Worm (Caenorhabditis elegans) whole organism, L4 larva: Measurements from ENCODE around the gene odd-1.

Source experiments
- D1046.2 ChIP-seq: fragments of 200-800 bp; sonication (Bioruptor generic); IDR thresholded peaks from 2 replicates; pipeline ENCODE4 v1.3.6; 2022; ENCODE audit warnings: missing genetic modification characterization, missing compliant biosample characterization
- T26A8.4 ChIP-seq: fragments of 200-800 bp; sonication (Bioruptor generic); IDR thresholded peaks from 2 replicates; pipeline ENCODE4 v1.3.6; 2022; ENCODE audit warnings: missing genetic modification characterization, missing compliant biosample characterization
- Y105C5A.15 ChIP-seq: fragments of 200-800 bp; sonication (Bioruptor generic); IDR thresholded peaks from 2 replicates; pipeline ENCODE4 v1.3.6; 2022; ENCODE audit warnings: missing genetic modification characterization, missing compliant biosample characterization
- Y75B8A.6 ChIP-seq: fragments of 200-800 bp; sonication (Bioruptor generic); IDR thresholded peaks from 2 replicates; pipeline ENCODE4 v1.3.6; 2022; ENCODE audit warnings: missing genetic modification reagents, missing genetic modification characterization, missing compliant biosample characterization
- aha-1 ChIP-seq: fragments of 150-350 bp; peaks from one replicate; lab custom pipeline; 2014; ENCODE audit warnings: missing biosample characterization, missing genetic modification characterization
- aly-2 ChIP-seq: sonication (generic microtip); optimal IDR thresholded peaks from 2 replicates; lab custom pipeline; 2018; ENCODE audit warnings: missing biosample characterization, missing genetic modification characterization
- attf-4 ChIP-seq: sonication (generic microtip); optimal IDR thresholded peaks from 3 replicates; lab custom pipeline; 2017; ENCODE audit warnings: missing biosample characterization, missing genetic modification characterization
- ceh-32 ChIP-seq: sonication (generic microtip); optimal IDR thresholded peaks from 2 replicates; lab custom pipeline; 2016; ENCODE audit warnings: mild to moderate bottlenecking, missing genetic modification characterization, missing compliant biosample characterization; ENCODE audit not compliant: poor library complexity
- ces-1 ChIP-seq: fragments of 150-350 bp; sonication (generic microtip); optimal IDR thresholded peaks from 4 replicates; lab custom pipeline; 2014; ENCODE audit warnings: missing biosample characterization, missing genetic modification reagents, missing genetic modification characterization
- ctbp-1 ChIP-seq: fragments of 200-800 bp; sonication (Bioruptor generic); IDR thresholded peaks from 2 replicates; pipeline ENCODE4 v1.3.6; 2022; ENCODE audit warnings: missing genetic modification reagents, missing genetic modification characterization, missing compliant biosample characterization
- daf-12 ChIP-seq: fragments of 150-350 bp; optimal IDR thresholded peaks from 2 replicates; lab custom pipeline; 2014; ENCODE audit warnings: missing biosample characterization, missing genetic modification reagents, missing genetic modification characterization
- daf-16 ChIP-seq, 3 experiments: sonication (generic microtip); optimal IDR thresholded peaks; 2 replicates each; lab custom pipeline; 2016 to 2017; ENCODE audit warnings: missing genetic modification characterization in 3 of 3, missing genetic modification reagents in 3 of 3, mild to moderate bottlenecking in 2 of 3, missing compliant biosample characterization in 2 of 3, missing biosample characterization in 1 of 3, moderate library complexity in 1 of 3
- daf-8 ChIP-seq: fragments of 200-800 bp; sonication (Bioruptor generic); IDR thresholded peaks from 2 replicates; pipeline ENCODE4 v1.3.6; 2022; ENCODE audit warnings: missing genetic modification characterization, missing compliant biosample characterization
- dmd-8 ChIP-seq: fragments of 200-800 bp; sonication (Bioruptor generic); IDR thresholded peaks from 2 replicates; pipeline ENCODE4 v1.3.6; 2022; ENCODE audit warnings: missing genetic modification characterization, missing compliant biosample characterization
- dpl-1 ChIP-seq: fragments of 150-350 bp; optimal IDR thresholded peaks from 2 replicates; lab custom pipeline; 2014; ENCODE audit warnings: missing biosample characterization, missing genetic modification reagents, missing genetic modification characterization
- hif-1 ChIP-seq, 2 experiments: sonication (generic microtip); optimal IDR thresholded peaks; 2 replicates each; lab custom pipeline; 2016 to 2017; ENCODE audit warnings: missing compliant biosample characterization in 2 of 2, missing genetic modification characterization in 2 of 2, missing genetic modification reagents in 2 of 2, missing genotype in 2 of 2, mild to moderate bottlenecking in 1 of 2
- hlh-30 ChIP-seq: sonication (generic microtip); optimal IDR thresholded peaks from 2 replicates; lab custom pipeline; 2017; ENCODE audit warnings: antibody characterized with exemption, mild to moderate bottlenecking, missing genetic modification characterization, missing compliant biosample characterization; ENCODE audit not compliant: insufficient read depth
- jun-1 ChIP-seq: fragments of 150-350 bp; optimal IDR thresholded peaks from 2 replicates; lab custom pipeline; 2014; ENCODE audit warnings: missing biosample characterization, missing genetic modification reagents, missing genetic modification characterization
- lin-39 ChIP-seq: fragments of 150-350 bp; optimal IDR thresholded peaks from 2 replicates; lab custom pipeline; 2014; ENCODE audit warnings: missing biosample characterization, missing genetic modification reagents, missing genetic modification characterization
- mep-1 ChIP-seq: fragments of 150-350 bp; sonication (generic microtip); optimal IDR thresholded peaks from 3 replicates; lab custom pipeline; 2014; ENCODE audit warnings: missing biosample characterization, missing genetic modification characterization
- mes-2 ChIP-seq: sonication (generic microtip); optimal IDR thresholded peaks from 2 replicates; lab custom pipeline; 2016; ENCODE audit warnings: missing genotype, mild to moderate bottlenecking, missing genetic modification characterization, missing compliant biosample characterization; ENCODE audit not compliant: poor library complexity, severe bottlenecking
- nhr-25 ChIP-seq: sonication (generic microtip); optimal IDR thresholded peaks from 2 replicates; lab custom pipeline; 2017; ENCODE audit warnings: missing genetic modification characterization, mild to moderate bottlenecking, missing compliant biosample characterization, antibody characterized with exemption, moderate library complexity, borderline replicate concordance; ENCODE audit not compliant: insufficient read depth
- nhr-6 ChIP-seq: fragments of 150-350 bp; optimal IDR thresholded peaks from 2 replicates; lab custom pipeline; 2014; ENCODE audit warnings: missing biosample characterization, missing genetic modification characterization
- nhr-77 ChIP-seq: fragments of 150-350 bp; optimal IDR thresholded peaks from 2 replicates; lab custom pipeline; 2014; ENCODE audit warnings: missing biosample characterization, missing genetic modification characterization
- pha-4 ChIP-seq, 2 experiments: fragments of 150-350 bp in 1 of 2; fragments of 200-800 bp in 1 of 2; sonication (Bioruptor generic) in 1 of 2; IDR thresholded peaks in 1 of 2; optimal IDR thresholded peaks in 1 of 2; 2 replicates each; pipeline versions ENCODE4 v1.3.6 to Lab custom; 2014 to 2022; ENCODE audit warnings: missing genetic modification characterization in 2 of 2, missing genetic modification reagents in 2 of 2, missing biosample characterization in 1 of 2, missing compliant biosample characterization in 1 of 2
- rbr-2 ChIP-seq: sonication (generic microtip); optimal IDR thresholded peaks from 2 replicates; lab custom pipeline; 2016; ENCODE audit warnings: missing genotype, missing genetic modification characterization, missing compliant biosample characterization
- skn-1 ChIP-seq: fragments of 150-350 bp; optimal IDR thresholded peaks from 2 replicates; lab custom pipeline; 2014; ENCODE audit warnings: missing biosample characterization, missing genetic modification characterization
- unc-39 ChIP-seq: sonication (generic microtip); optimal IDR thresholded peaks from 2 replicates; lab custom pipeline; 2017; ENCODE audit warnings: missing biosample characterization, missing genetic modification characterization
- unc-62 ChIP-seq, 3 experiments: fragments of 150-350 bp in 1 of 3; sonication (generic microtip); optimal IDR thresholded peaks in 2 of 3; peaks in 1 of 3; 1 replicate in 1 of 3; 2 replicates in 2 of 3; lab custom pipeline; 2014 to 2017; ENCODE audit warnings: missing biosample characterization in 3 of 3, missing genetic modification characterization in 3 of 3, missing genetic modification reagents in 3 of 3, missing genotype in 1 of 3
- zip-2 ChIP-seq: fragments of 150-350 bp; optimal IDR thresholded peaks from 2 replicates; lab custom pipeline; 2014; ENCODE audit warnings: missing biosample characterization, missing genetic modification characterization
- ztf-11 ChIP-seq: fragments of 150-350 bp; optimal IDR thresholded peaks from 2 replicates; lab custom pipeline; 2014; ENCODE audit warnings: missing biosample characterization, missing genetic modification characterization

Gene odd-1

DNA sequence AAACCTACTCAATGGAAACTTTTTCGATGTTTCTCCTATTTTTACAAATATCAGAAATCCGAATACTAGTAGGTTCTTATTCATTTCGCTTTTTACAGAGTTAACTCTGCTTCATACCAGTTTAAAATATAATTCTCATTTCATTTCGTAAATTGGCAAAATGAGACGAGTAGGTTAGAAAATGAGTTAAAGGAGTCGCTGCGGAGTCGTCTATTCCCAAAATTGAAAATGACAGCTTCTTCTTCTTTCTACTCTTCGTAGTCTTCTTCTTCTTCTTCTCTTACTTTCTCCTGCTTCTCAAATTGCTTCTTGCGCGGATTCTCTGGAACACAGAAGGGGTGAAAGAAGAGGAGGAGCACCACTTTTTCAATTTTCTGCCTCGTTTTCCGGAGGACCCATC, 36.6 kb downstream of the odd-1 start, which contains the start of gene glr-2:
Gene glr-2, minus strand, starts transcription at position 211 of the 400 bp plus-strand sequence.
- no peak for TF ChIP-seq zip-2 (tag; lab: Kevin White, UChicago)
- TF ChIP-seq mes-2 (tag; lab: Kevin White, UChicago) = no peak
- TF ChIP-seq D1046.2 = no peak
- no peak for TF ChIP-seq daf-12
- TF ChIP-seq daf-8 (GFP tag; lab: Robert Waterston, UW) = no peak
- TF ChIP-seq Y105C5A.15 (GFP tag; lab: Robert Waterston, UW) = no peak
- TF ChIP-seq lin-39 = no peak
- no peak for TF ChIP-seq nhr-25 (tag; lab: Kevin White, UChicago)
- TF ChIP-seq rbr-2 (tag; lab: Kevin White, UChicago) = no peak
- TF ChIP-seq unc-39 = no peak

DNA sequence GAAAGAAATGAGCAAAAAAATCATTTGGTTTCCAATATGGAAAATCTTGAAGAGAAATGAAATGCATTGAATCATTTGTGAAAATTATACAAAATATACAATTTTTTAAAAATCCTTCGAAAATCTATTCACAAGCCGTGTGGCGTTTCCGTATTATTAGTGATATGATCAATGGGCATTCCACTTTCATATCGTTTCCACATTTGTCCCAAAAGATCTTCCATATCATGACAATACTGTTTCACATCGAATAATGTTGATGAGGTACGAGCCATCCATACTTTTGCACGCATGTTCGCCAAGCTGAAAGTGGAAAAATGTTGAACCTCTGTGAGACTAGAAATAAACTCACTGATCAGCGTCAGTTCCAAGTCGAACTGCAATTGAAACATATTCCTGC, 38.2 kb downstream of the odd-1 start:
- TF ChIP-seq aha-1 (tag; lab: Kevin White, UChicago) (peak; percentile 91), unc-62 (GFP tag; optimal IDR thresholded peaks at IDR 0.05 in 1 of 2; lab: Kevin White, UChicago) (no peak), unc-62 (tag; optimal IDR thresholded peaks at IDR 0.05; lab: Kevin White, UChicago) (no peak), skn-1 (tag; lab: Kevin White, UChicago) (no peak), daf-8 (GFP tag; lab: Robert Waterston, UW) (no peak), ceh-32 (tag; lab: Kevin White, UChicago) (no peak), Y75B8A.6 (GFP tag; lab: Robert Waterston, UW) (no peak), pha-4 (GFP tag; IDR thresholded peaks at IDR 0.05; lab: Robert Waterston, UW) (no peak), pha-4 (tag; optimal IDR thresholded peaks at IDR 0.05; lab: Kevin White, UChicago) (no peak), dmd-8 (no peak), hlh-30 (tag; lab: Kevin White, UChicago) (no peak), ces-1 (GFP tag; lab: Kevin White, UChicago) (no peak), hif-1 (tag; optimal IDR thresholded peaks at IDR 0.05; lab: Kevin White, UChicago) (no peak), attf-4 (tag; lab: Kevin White, UChicago) (no peak), T26A8.4 (GFP tag; lab: Robert Waterston, UW) (0 out of 2 replicates have a peak, but pooled peaks have one; percentile 12), dpl-1 (GFP tag; lab: Kevin White, UChicago) (no peak), nhr-6 (tag; lab: Kevin White, UChicago) (no peak), ztf-11 (tag; lab: Kevin White, UChicago) (no peak)

DNA sequence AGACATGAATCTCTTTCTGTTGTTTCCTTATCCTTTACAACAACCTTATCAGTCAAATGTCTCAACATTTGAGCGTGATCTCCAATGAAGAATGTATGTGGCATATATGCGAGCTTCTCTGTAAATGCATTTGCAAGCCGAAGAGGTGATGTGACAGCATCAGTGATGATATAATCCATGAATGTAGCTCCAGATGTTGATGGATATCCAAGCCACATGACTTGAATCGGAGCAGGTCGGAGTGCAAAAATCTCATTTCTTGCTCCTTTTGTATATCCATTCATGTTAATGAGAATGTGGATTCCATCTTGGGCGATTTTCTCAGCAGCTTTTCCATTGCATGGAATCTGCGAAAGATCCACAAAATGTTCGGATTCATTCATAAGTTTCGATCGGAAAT, 40.1 kb downstream of the odd-1 start:
- TF ChIP-seq aly-2 (tag; lab: Kevin White, UChicago) = no peak
- TF ChIP-seq jun-1 = no peak
- no peak for TF ChIP-seq nhr-6 (tag; lab: Kevin White, UChicago)
- peak; percentile 77 for TF ChIP-seq aha-1 (tag; lab: Kevin White, UChicago)

DNA sequence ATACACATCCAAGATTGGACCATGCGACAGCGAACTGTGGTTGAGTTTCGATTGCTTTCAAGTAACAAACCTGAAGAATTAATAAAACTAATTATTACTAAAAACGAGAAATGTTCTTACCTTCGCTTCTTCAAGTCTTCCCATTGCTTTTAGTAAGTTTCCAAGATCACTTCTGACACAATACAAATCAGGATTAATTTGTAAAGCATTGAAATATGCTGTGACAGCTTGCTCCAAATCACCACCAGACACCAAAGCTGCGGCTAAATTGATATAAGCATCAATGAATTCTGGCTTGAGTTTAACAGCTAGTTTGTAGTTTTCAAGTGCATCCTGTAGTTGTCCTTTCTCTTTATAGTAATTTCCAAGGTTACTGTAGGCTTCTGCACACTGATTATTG, 42.0 kb downstream of the odd-1 start:
- peak in 1 of 2 experiments; percentile 54 for TF ChIP-seq unc-62 (GFP tag; optimal IDR thresholded peaks at IDR 0.05 in 1 of 2; lab: Kevin White, UChicago)
- no peak for TF ChIP-seq unc-62 (tag; optimal IDR thresholded peaks at IDR 0.05; lab: Kevin White, UChicago)
- no peak for TF ChIP-seq daf-16 (GFP tag; optimal IDR thresholded peaks at IDR 0.05; lab: Kevin White, UChicago)
- no peak for TF ChIP-seq daf-16 (tag; optimal IDR thresholded peaks at IDR 0.05; lab: Kevin White, UChicago)
- TF ChIP-seq aha-1 (tag; lab: Kevin White, UChicago) = peak; percentile 91

DNA sequence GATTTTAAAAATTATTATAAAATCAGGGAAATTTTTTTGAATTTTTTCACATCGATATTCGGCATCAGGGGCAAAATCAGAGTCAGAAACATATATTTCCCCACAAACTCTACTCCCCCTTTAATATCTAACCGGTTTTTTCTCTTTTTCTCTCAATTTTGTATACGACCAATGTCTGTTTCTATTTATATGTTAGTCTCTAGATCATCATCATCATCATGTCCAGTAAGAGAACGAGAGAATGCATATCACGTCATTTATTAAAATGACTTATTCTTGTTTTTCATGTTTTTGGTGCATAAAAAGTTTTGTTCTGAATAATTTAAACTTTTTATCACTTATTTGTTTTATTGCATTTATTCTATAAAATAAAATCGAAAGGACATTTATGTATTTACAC, 44.5 kb downstream of the odd-1 start:
- no peak for TF ChIP-seq nhr-77 (tag; lab: Kevin White, UChicago)
- TF ChIP-seq ctbp-1 (GFP tag; lab: Robert Waterston, UW) = 0 out of 2 replicates have a peak, but pooled peaks have one; percentile 37
- 0 out of 2 replicates have a peak, but pooled peaks have one; percentile 7 for TF ChIP-seq T26A8.4 (GFP tag; lab: Robert Waterston, UW)
- peak; percentile 2 for TF ChIP-seq mep-1 (tag; lab: Kevin White, UChicago)
